Fruit fly (Drosophila melanogaster) whole organism, embryonic: Measurements from ENCODE around the gene ich.
A peak's percentile ranks its signal among the peaks of the same experiment; 100 is the strongest.

Experiments
- Asciz ChIP-seq: fragments of 200-800 bp; sonication (Bioruptor generic); optimal IDR thresholded peaks from 2 replicates; lab custom pipeline; 2017; ENCODE audit warnings: missing biosample characterization, mild to moderate bottlenecking, missing genetic modification characterization, missing genetic modification reagents
- Awh ChIP-seq: fragments of 200-800 bp; sonication (Bioruptor generic); IDR thresholded peaks from 2 replicates; pipeline ENCODE4, ENCODE4 v1.3.6; 2022; ENCODE audit warnings: missing biosample characterization, missing genetic modification characterization
- Blimp-1 ChIP-seq: fragments of 200-800 bp; sonication (Bioruptor generic); optimal IDR thresholded peaks from 3 replicates; lab custom pipeline; 2018; ENCODE audit warnings: missing biosample characterization, missing genetic modification characterization, mild to moderate bottlenecking, moderate library complexity, missing genetic modification reagents
- CG10366 ChIP-seq: fragments of 200-800 bp; sonication (Bioruptor generic); IDR thresholded peaks from 2 replicates; pipeline ENCODE4 v1.3.6; 2022; ENCODE audit warnings: missing biosample characterization, missing genetic modification characterization
- CG11504 ChIP-seq: fragments of 200-800 bp; sonication (Bioruptor generic); optimal IDR thresholded peaks from 3 replicates; lab custom pipeline; 2019; ENCODE audit warnings: missing biosample characterization, mild to moderate bottlenecking, missing genetic modification characterization, moderate library complexity
- CG12659 ChIP-seq: fragments of 200-800 bp; sonication (Bioruptor generic); optimal IDR thresholded peaks from 3 replicates; lab custom pipeline; 2017; ENCODE audit warnings: mild to moderate bottlenecking, missing biosample characterization, missing genetic modification reagents, missing genetic modification characterization
- CG14441 ChIP-seq: fragments of 200-800 bp; sonication (Bioruptor generic); IDR thresholded peaks from 2 replicates; pipeline ENCODE4 v1.3.6; 2022; ENCODE audit warnings: missing biosample characterization, missing genetic modification characterization
- CG1529 ChIP-seq: fragments of 200-800 bp; sonication (Bioruptor generic); optimal IDR thresholded peaks from 3 replicates; lab custom pipeline; 2018; ENCODE audit warnings: missing biosample characterization, missing genetic modification characterization
- CG17385 ChIP-seq: fragments of 200-800 bp; sonication (Bioruptor generic); optimal IDR thresholded peaks from 3 replicates; lab custom pipeline; 2018; ENCODE audit warnings: missing biosample characterization, mild to moderate bottlenecking, missing genetic modification characterization
- CG17829 ChIP-seq: fragments of 200-800 bp; optimal IDR thresholded peaks from 2 replicates; lab custom pipeline; 2019; ENCODE audit warnings: missing biosample characterization, mild to moderate bottlenecking, missing genetic modification characterization, moderate library complexity
- CG17912 ChIP-seq: fragments of 200-800 bp; sonication (Bioruptor generic); optimal IDR thresholded peaks from 2 replicates; lab custom pipeline; 2018; ENCODE audit warnings: missing biosample characterization, mild to moderate bottlenecking, missing genetic modification characterization
- CG2678 ChIP-seq: fragments of 200-800 bp; sonication (Bioruptor generic); optimal IDR thresholded peaks from 3 replicates; lab custom pipeline; 2019; ENCODE audit warnings: missing biosample characterization, mild to moderate bottlenecking, missing genetic modification characterization, moderate library complexity
- CG2712 ChIP-seq: fragments of 200-800 bp; optimal IDR thresholded peaks from 3 replicates; lab custom pipeline; 2019; ENCODE audit warnings: missing biosample characterization, mild to moderate bottlenecking, missing genetic modification characterization, moderate library complexity
- CG30403 ChIP-seq: fragments of 200-800 bp; sonication (Bioruptor generic); optimal IDR thresholded peaks from 3 replicates; lab custom pipeline; 2016; ENCODE audit warnings: missing biosample characterization, missing genetic modification characterization
- CG31441 ChIP-seq: fragments of 200-800 bp; sonication (Bioruptor generic); IDR thresholded peaks from 2 replicates; pipeline ENCODE4 v1.3.6; 2022; ENCODE audit warnings: missing biosample characterization, missing genetic modification characterization
- CG32772 ChIP-seq: fragments of 200-800 bp; sonication (Bioruptor generic); IDR thresholded peaks from 2 replicates; pipeline ENCODE4 v1.3.6; 2022; ENCODE audit warnings: missing biosample characterization, missing genetic modification characterization
- CG4730 ChIP-seq: fragments of 200-800 bp; sonication (Bioruptor generic); IDR thresholded peaks from 2 replicates; pipeline ENCODE4 v1.3.6; 2022; ENCODE audit warnings: missing biosample characterization, missing genetic modification characterization
- CG5953 ChIP-seq: fragments of 200-800 bp; sonication (Bioruptor generic); IDR thresholded peaks from 2 replicates; pipeline ENCODE4 v1.3.6; 2022; ENCODE audit warnings: missing biosample characterization, missing genetic modification characterization
- CG7271 ChIP-seq: fragments of 200-800 bp; sonication (Bioruptor generic); optimal IDR thresholded peaks from 2 replicates; lab custom pipeline; 2018; ENCODE audit warnings: missing biosample characterization, mild to moderate bottlenecking, missing genetic modification characterization, moderate library complexity
- CG7372 ChIP-seq: fragments of 200-800 bp; sonication (Bioruptor generic); IDR thresholded peaks from 2 replicates; pipeline ENCODE4 v1.3.6; 2022; ENCODE audit warnings: missing biosample characterization, missing genetic modification characterization
- CG9876 ChIP-seq: fragments of 200-800 bp; sonication (Bioruptor generic); optimal IDR thresholded peaks from 2 replicates; lab custom pipeline; 2016; ENCODE audit warnings: missing biosample characterization, missing genetic modification characterization
- Dfd ChIP-seq, 2 experiments: fragments of >200 bp; optimal IDR thresholded peaks; 2 replicates each; lab custom pipeline; 2017; ENCODE audit warnings: missing biosample characterization in 2 of 2, missing genetic modification characterization in 2 of 2
- Dip3 ChIP-seq: fragments of 200-800 bp; sonication (Bioruptor generic); optimal IDR thresholded peaks from 3 replicates; lab custom pipeline; 2016; ENCODE audit warnings: missing biosample characterization, missing genetic modification characterization
- H2.0 ChIP-seq: fragments of 200-800 bp; sonication (Bioruptor generic); IDR thresholded peaks from 2 replicates; pipeline ENCODE4 v1.3.6; 2022; ENCODE audit warnings: missing biosample characterization, missing genetic modification characterization
- Hr51 ChIP-seq, 2 experiments: fragments of 200-800 bp; sonication (Bioruptor generic); optimal IDR thresholded peaks; 2 replicates in 1 of 2; 3 replicates in 1 of 2; lab custom pipeline; 2016 to 2018; ENCODE audit warnings: missing biosample characterization in 2 of 2, missing genetic modification characterization in 2 of 2, mild to moderate bottlenecking in 1 of 2, moderate library complexity in 1 of 2
- NfI ChIP-seq: fragments of 200-800 bp; sonication (Bioruptor generic); optimal IDR thresholded peaks from 3 replicates; lab custom pipeline; 2018; ENCODE audit warnings: missing biosample characterization, mild to moderate bottlenecking, missing genetic modification characterization, moderate library complexity
- Ptx1 ChIP-seq: fragments of 200-800 bp; sonication (Bioruptor generic); IDR thresholded peaks from 2 replicates; pipeline ENCODE4 v1.3.6; 2022; ENCODE audit warnings: missing biosample characterization, missing genetic modification characterization
- Sox100B ChIP-seq: fragments of 200-800 bp; sonication (Bioruptor generic); optimal IDR thresholded peaks from 3 replicates; lab custom pipeline; 2018; ENCODE audit warnings: missing biosample characterization, mild to moderate bottlenecking, missing genetic modification characterization
- bsh ChIP-seq, 2 experiments: fragments of 200-800 bp; sonication (Bioruptor generic); optimal IDR thresholded peaks; 2 replicates each; lab custom pipeline; 2017 to 2018; ENCODE audit warnings: mild to moderate bottlenecking in 2 of 2, missing biosample characterization in 2 of 2, missing genetic modification characterization in 2 of 2, moderate library complexity in 1 of 2
- dpn ChIP-seq, 2 experiments: fragments of 200-800 bp; sonication (Bioruptor generic); optimal IDR thresholded peaks; 3 replicates each; lab custom pipeline; 2016; ENCODE audit warnings: missing biosample characterization in 2 of 2, missing genetic modification characterization in 2 of 2
- fd96Cb ChIP-seq: fragments of 200-800 bp; sonication (Bioruptor generic); optimal IDR thresholded peaks from 2 replicates; lab custom pipeline; 2018; ENCODE audit warnings: missing biosample characterization, mild to moderate bottlenecking, missing genetic modification characterization, moderate library complexity
- gsb-n ChIP-seq: fragments of 200-800 bp; sonication (Bioruptor generic); optimal IDR thresholded peaks from 3 replicates; lab custom pipeline; 2018; ENCODE audit warnings: missing biosample characterization, mild to moderate bottlenecking, missing genetic modification characterization
- h ChIP-seq: fragments of >200 bp; optimal IDR thresholded peaks from 2 replicates; lab custom pipeline; 2017
- hkb ChIP-seq, 2 experiments: fragments of 200-800 bp in 1 of 2; fragments of >200 bp in 1 of 2; sonication (Bioruptor generic) in 1 of 2; IDR thresholded peaks in 1 of 2; optimal IDR thresholded peaks in 1 of 2; 2 replicates each; pipeline versions ENCODE4 v1.3.6 to Lab custom; 2017 to 2022; ENCODE audit warnings: missing biosample characterization in 1 of 2, missing genetic modification characterization in 1 of 2
- ken ChIP-seq: fragments of 200-800 bp; sonication (Bioruptor generic); IDR thresholded peaks from 3 replicates; pipeline ENCODE4 v1.3.6; 2022; ENCODE audit warnings: missing biosample characterization, missing genetic modification characterization
- lab ChIP-seq: fragments of 200-800 bp; sonication (Bioruptor generic); optimal IDR thresholded peaks from 3 replicates; lab custom pipeline; 2017; ENCODE audit warnings: missing biosample characterization, missing genetic modification characterization, mild to moderate bottlenecking, moderate library complexity, missing genetic modification reagents
- lmd ChIP-seq: fragments of 200-800 bp; sonication (Bioruptor generic); IDR thresholded peaks from 2 replicates; pipeline ENCODE4 v1.3.6; 2022; ENCODE audit warnings: missing biosample characterization, missing genetic modification characterization
- nmo ChIP-seq: fragments of 200-800 bp; sonication (Bioruptor generic); optimal IDR thresholded peaks from 2 replicates; lab custom pipeline; 2018; ENCODE audit warnings: missing biosample characterization, mild to moderate bottlenecking, missing genetic modification characterization, moderate library complexity
- oc ChIP-seq: fragments of 200-800 bp; sonication (Bioruptor generic); optimal IDR thresholded peaks from 2 replicates; lab custom pipeline; 2018; ENCODE audit warnings: missing biosample characterization, mild to moderate bottlenecking, missing genetic modification characterization, moderate library complexity
- phol ChIP-seq: fragments of 200-800 bp; sonication (Bioruptor generic); optimal IDR thresholded peaks from 3 replicates; lab custom pipeline; 2018; ENCODE audit warnings: missing biosample characterization, mild to moderate bottlenecking, missing genetic modification characterization, moderate library complexity
- pita ChIP-seq: fragments of 200-800 bp; sonication (Bioruptor generic); optimal IDR thresholded peaks from 2 replicates; lab custom pipeline; 2017; ENCODE audit warnings: missing biosample characterization, mild to moderate bottlenecking, missing genetic modification characterization
- prd ChIP-seq, 3 experiments: fragments of >200 bp in 2 of 3; fragments of 200-800 bp in 1 of 3; sonication (Bioruptor generic) in 1 of 3; optimal IDR thresholded peaks in 2 of 3; IDR thresholded peaks in 1 of 3; 2 replicates in 2 of 3; 3 replicates in 1 of 3; pipeline versions ENCODE4 v1.3.6 to Lab custom; 2017 to 2022; ENCODE audit warnings: missing biosample characterization in 1 of 3, missing genetic modification characterization in 1 of 3
- pzg ChIP-seq: fragments of 200-800 bp; sonication (Bioruptor generic); optimal IDR thresholded peaks from 3 replicates; lab custom pipeline; 2018; ENCODE audit warnings: missing biosample characterization, mild to moderate bottlenecking, missing genetic modification characterization, moderate library complexity
- row ChIP-seq: fragments of 200-800 bp; sonication (Bioruptor generic); IDR thresholded peaks from 3 replicates; pipeline ENCODE4 v1.3.6; 2022; ENCODE audit warnings: missing biosample characterization, missing genetic modification characterization
- stc ChIP-seq: fragments of 200-800 bp; sonication (Bioruptor generic); IDR thresholded peaks from 2 replicates; pipeline ENCODE4 v1.3.6; 2022; ENCODE audit warnings: missing biosample characterization, missing genetic modification characterization
- tap ChIP-seq: fragments of 200-800 bp; optimal IDR thresholded peaks from 3 replicates; lab custom pipeline; 2019; ENCODE audit warnings: missing biosample characterization, mild to moderate bottlenecking, missing genetic modification characterization, moderate library complexity
- tgo ChIP-seq: fragments of 200-800 bp; sonication (Bioruptor generic); IDR thresholded peaks from 3 replicates; pipeline ENCODE4 v1.3.6; 2022; ENCODE audit warnings: missing biosample characterization, missing genetic modification characterization
- ttk ChIP-seq: fragments of 200-800 bp; sonication (Bioruptor generic); IDR thresholded peaks from 2 replicates; pipeline ENCODE4 v2.1.2; 2022; ENCODE audit warnings: missing biosample characterization, missing genetic modification characterization

The ich gene

DNA sequence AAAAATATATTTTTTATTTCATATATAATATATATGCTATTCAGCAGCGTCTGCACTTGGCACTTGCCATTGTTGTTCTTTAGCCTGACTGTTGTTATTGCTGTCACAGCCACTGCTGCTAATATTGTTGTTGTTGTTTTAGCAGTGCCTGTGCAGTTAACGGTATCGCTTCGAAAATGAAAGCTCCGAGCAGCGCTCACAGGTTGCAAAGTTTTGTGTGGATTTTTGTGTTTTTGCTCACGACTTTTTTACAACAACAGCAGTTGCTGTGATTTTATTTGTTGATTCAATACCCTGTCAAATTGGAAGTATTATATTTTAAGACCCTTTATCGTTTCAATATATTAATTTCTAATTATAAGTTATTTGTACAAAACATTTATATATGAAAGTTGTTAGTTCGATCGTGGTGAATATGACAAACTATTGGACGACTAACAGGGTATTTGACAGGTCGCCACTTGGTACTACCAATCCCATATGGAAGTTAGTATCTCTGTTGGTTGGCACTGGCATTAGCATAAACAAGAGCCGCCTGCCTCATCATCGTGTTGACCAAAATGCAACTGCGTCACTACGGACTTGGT, 1.0 kb upstream of the ich start:
- TF ChIP-seq Dip3 (GFP tag; lab: Kevin White, UChicago) (no peak), fd96Cb (tag; lab: Kevin White, UChicago) (peak; percentile 51), CG17385 (GFP tag; lab: Kevin White, UChicago) (peak; percentile 39), dpn (GFP tag; optimal IDR thresholded peaks at IDR 0.05; lab: Kevin White, UChicago) (no peak), gsb-n (tag; lab: Kevin White, UChicago) (no peak), Ptx1 (0 out of 2 replicates have a peak, but pooled peaks have one; percentile 31), row (GFP tag; lab: Robert Waterston, UW) (peak; percentile 51; the same call in 2 of the 3 replicates), pita (GFP tag; lab: Kevin White, UChicago) (no peak), lmd (GFP tag; lab: Robert Waterston, UW) (0 out of 2 replicates have a peak, but pooled peaks have one; percentile 17), H2.0 (GFP tag; lab: Robert Waterston, UW) (peak; percentile 40; the same call in 1 of the 2 replicates), CG31441 (GFP tag; lab: Robert Waterston, UW) (peak; percentile 73), bsh (GFP tag; optimal IDR thresholded peaks at IDR 0.05; lab: Kevin White, UChicago) (peak in 1 of 2 experiments; percentile 38), lab (GFP tag; lab: Kevin White, UChicago) (peak; percentile 15), CG11504 (tag; lab: Kevin White, UChicago) (peak; percentile 91), CG1529 (GFP tag; lab: Kevin White, UChicago) (peak; percentile 20), nmo (peak; percentile 49), tap (tag; lab: Kevin White, UChicago) (peak; percentile 7), CG7372 (GFP tag; lab: Robert Waterston, UW) (0 out of 2 replicates have a peak, but pooled peaks have one; percentile 16), hkb (optimal IDR thresholded peaks at IDR 0.05; lab: Kevin White, UChicago) (no peak), hkb (GFP tag; IDR thresholded peaks at IDR 0.05; lab: Robert Waterston, UW) (0 out of 2 replicates have a peak, but pooled peaks have one; percentile 25), Hr51 (GFP tag; optimal IDR thresholded peaks at IDR 0.05; lab: Kevin White, UChicago) (peak in 1 of 2 experiments; percentile 63), CG4730 (GFP tag; lab: Robert Waterston, UW) (0 out of 2 replicates have a peak, but pooled peaks have one; percentile 35), CG17912 (GFP tag; lab: Kevin White, UChicago) (no peak), Blimp-1 (GFP tag; lab: Kevin White, UChicago) (peak; percentile 63), prd (optimal IDR thresholded peaks at IDR 0.05; lab: Kevin White, UChicago) (no peak), prd (GFP tag; IDR thresholded peaks at IDR 0.05; lab: Robert Waterston, UW) (peak; percentile 55; the same call in 2 of the 3 replicates), stc (GFP tag; lab: Robert Waterston, UW) (peak; percentile 62), CG14441 (GFP tag; lab: Robert Waterston, UW) (0 out of 2 replicates have a peak, but pooled peaks have one; percentile 22), CG17829 (tag; lab: Kevin White, UChicago) (peak; percentile 32), CG2678 (tag; lab: Kevin White, UChicago) (peak; percentile 57), phol (tag; lab: Kevin White, UChicago) (peak; percentile 47), NfI (GFP tag; lab: Kevin White, UChicago) (peak; percentile 27), CG30403 (peak; percentile 5), CG5953 (GFP tag; lab: Robert Waterston, UW) (peak; percentile 51; the same call in 1 of the 2 replicates), Sox100B (GFP tag; lab: Kevin White, UChicago) (peak; percentile 18), Dfd (GFP tag; optimal IDR thresholded peaks at IDR 0.05; lab: Kevin White, UChicago) (no peak), pzg (no peak), tgo (GFP tag; lab: Robert Waterston, UW) (peak; percentile 69), CG10366 (GFP tag; lab: Robert Waterston, UW) (peak; percentile 27; the same call in 1 of the 2 replicates), CG2712 (tag; lab: Kevin White, UChicago) (peak; percentile 55), CG12659 (GFP tag; lab: Kevin White, UChicago) (no peak), CG32772 (GFP tag; lab: Robert Waterston, UW) (peak; percentile 32; the same call in 1 of the 2 replicates), ttk (peak; percentile 61), h (lab: Kevin White, UChicago) (no peak), CG9876 (no peak), Asciz (GFP tag; lab: Kevin White, UChicago) (peak; percentile 51), Awh (peak; percentile 64; the same call in 1 of the 2 replicates), CG7271 (no peak), oc (peak; percentile 64), ken (GFP tag; lab: Robert Waterston, UW) (peak; percentile 68; the same call in 2 of the 3 replicates)
